Fruit fly (Drosophila melanogaster) whole organism, embryonic: ENCODE data around the gene sdt.

Experiments used
- Aef1 ChIP-seq: fragments of 200-800 bp; sonication (Bioruptor generic); IDR thresholded peaks from 3 replicates; pipeline ENCODE4 v1.3.6; 2022; ENCODE audit warnings: missing biosample characterization, missing genetic modification characterization
- Bteb2 ChIP-seq: fragments of 200-800 bp; sonication (Bioruptor generic); optimal IDR thresholded peaks from 2 replicates; lab custom pipeline; 2016; ENCODE audit warnings: missing biosample characterization, missing genetic modification characterization
- CG10565 ChIP-seq: fragments of 200-800 bp; sonication (Bioruptor generic); optimal IDR thresholded peaks from 3 replicates; lab custom pipeline; 2016; ENCODE audit warnings: missing biosample characterization, mild to moderate bottlenecking, missing genetic modification characterization
- CG11247 ChIP-seq: fragments of 200-800 bp; sonication (Bioruptor generic); IDR thresholded peaks from 2 replicates; pipeline ENCODE4 v1.3.6; 2022; ENCODE audit warnings: missing biosample characterization, missing genetic modification characterization
- CG11456 ChIP-seq: fragments of 200-800 bp; sonication (Bioruptor generic); IDR thresholded peaks from 3 replicates; pipeline ENCODE4 v1.3.6; 2022; ENCODE audit warnings: missing biosample characterization, missing genetic modification characterization
- CG12219 ChIP-seq: fragments of 200-800 bp; sonication (Bioruptor generic); optimal IDR thresholded peaks from 3 replicates; lab custom pipeline; 2018; ENCODE audit warnings: missing biosample characterization, mild to moderate bottlenecking, missing genetic modification characterization
- CG13424 ChIP-seq: fragments of 200-800 bp; sonication (Bioruptor generic); optimal IDR thresholded peaks from 2 replicates; lab custom pipeline; 2019; ENCODE audit warnings: missing biosample characterization, mild to moderate bottlenecking, missing genetic modification characterization, moderate library complexity
- CG13894 ChIP-seq: fragments of 200-800 bp; sonication (Bioruptor generic); optimal IDR thresholded peaks from 3 replicates; lab custom pipeline; 2018; ENCODE audit warnings: missing biosample characterization, mild to moderate bottlenecking, missing genetic modification characterization, moderate library complexity
- CG17612 ChIP-seq: fragments of 200-800 bp; sonication (Bioruptor generic); IDR thresholded peaks from 2 replicates; pipeline ENCODE4 v1.3.6; 2022; ENCODE audit warnings: missing biosample characterization, missing genetic modification characterization
- CG18262 ChIP-seq: fragments of 200-800 bp; optimal IDR thresholded peaks from 3 replicates; lab custom pipeline; 2019; ENCODE audit warnings: missing biosample characterization, mild to moderate bottlenecking, missing genetic modification characterization, moderate library complexity
- CG18619 ChIP-seq: fragments of 200-800 bp; sonication (Bioruptor generic); optimal IDR thresholded peaks from 3 replicates; lab custom pipeline; 2017; ENCODE audit warnings: missing biosample characterization, mild to moderate bottlenecking, missing genetic modification characterization
- CG3163 ChIP-seq: fragments of 200-800 bp; sonication (Bioruptor generic); optimal IDR thresholded peaks from 3 replicates; lab custom pipeline; 2016; ENCODE audit warnings: missing biosample characterization, missing genetic modification characterization
- CG42726 ChIP-seq: fragments of 200-800 bp; sonication (Bioruptor generic); IDR thresholded peaks from 2 replicates; pipeline ENCODE4 v1.3.6; 2022; ENCODE audit warnings: missing biosample characterization, missing genetic modification characterization; ENCODE audit not compliant: partially characterized antibody
- CG6272 ChIP-seq: fragments of 200-800 bp; sonication (Bioruptor generic); IDR thresholded peaks from 2 replicates; pipeline ENCODE4 v1.3.6; 2022; ENCODE audit warnings: missing biosample characterization, missing genetic modification characterization
- CG6689 ChIP-seq: fragments of 200-800 bp; sonication (Bioruptor generic); IDR thresholded peaks from 2 replicates; pipeline ENCODE4 v1.3.6; 2022; ENCODE audit warnings: missing biosample characterization, missing genetic modification characterization
- CG6765 ChIP-seq: fragments of 200-800 bp; sonication (Bioruptor generic); optimal IDR thresholded peaks from 3 replicates; lab custom pipeline; 2017; ENCODE audit warnings: missing biosample characterization, mild to moderate bottlenecking, missing genetic modification characterization
- CG8290 ChIP-seq, 3 experiments: fragments of 200-800 bp; sonication (Bioruptor generic); optimal IDR thresholded peaks; 2 replicates each; lab custom pipeline; 2016 to 2019; ENCODE audit warnings: missing biosample characterization in 3 of 3, missing genetic modification characterization in 3 of 3, mild to moderate bottlenecking in 2 of 3, moderate library complexity in 1 of 3
- CG9437 ChIP-seq: fragments of 200-800 bp; sonication (Bioruptor generic); optimal IDR thresholded peaks from 2 replicates; lab custom pipeline; 2018; ENCODE audit warnings: missing biosample characterization, mild to moderate bottlenecking, missing genetic modification characterization
- CG9876 ChIP-seq: fragments of 200-800 bp; sonication (Bioruptor generic); optimal IDR thresholded peaks from 2 replicates; lab custom pipeline; 2016; ENCODE audit warnings: missing biosample characterization, missing genetic modification characterization
- CrebB ChIP-seq: fragments of 200-800 bp; sonication (Bioruptor generic); optimal IDR thresholded peaks from 3 replicates; lab custom pipeline; 2018; ENCODE audit warnings: missing biosample characterization, mild to moderate bottlenecking, missing genetic modification characterization
- H15 ChIP-seq: fragments of 200-800 bp; sonication (Bioruptor generic); IDR thresholded peaks from 3 replicates; pipeline ENCODE4 v1.3.6; 2022; ENCODE audit warnings: missing biosample characterization, missing genetic modification characterization
- HmgD ChIP-seq: fragments of 200-800 bp; sonication (Bioruptor generic); optimal IDR thresholded peaks from 3 replicates; lab custom pipeline; 2016; ENCODE audit warnings: missing biosample characterization, missing genetic modification characterization
- Jarid2 ChIP-seq: fragments of 200-800 bp; sonication (Bioruptor generic); optimal IDR thresholded peaks from 3 replicates; lab custom pipeline; 2017; ENCODE audit warnings: mild to moderate bottlenecking, missing biosample characterization, missing genetic modification reagents, missing genetic modification characterization
- Mad ChIP-seq: fragments of 200-800 bp; sonication (Bioruptor generic); optimal IDR thresholded peaks from 2 replicates; lab custom pipeline; 2016; ENCODE audit warnings: missing biosample characterization, missing genetic modification characterization
- Optix ChIP-seq: fragments of 200-800 bp; sonication (Bioruptor generic); IDR thresholded peaks from 3 replicates; pipeline ENCODE4 v1.3.6; 2022; ENCODE audit warnings: missing biosample characterization, missing genetic modification characterization
- Scr ChIP-seq: fragments of 200-800 bp; sonication (Bioruptor generic); IDR thresholded peaks from 2 replicates; pipeline ENCODE4 v1.3.6; 2022; ENCODE audit warnings: missing biosample characterization, missing genetic modification characterization; ENCODE audit not compliant: partially characterized antibody
- Six4 ChIP-seq: fragments of 200-800 bp; sonication (Bioruptor generic); optimal IDR thresholded peaks from 2 replicates; lab custom pipeline; 2016; ENCODE audit warnings: missing biosample characterization, missing genetic modification characterization
- Usf ChIP-seq: fragments of 200-800 bp; sonication (Bioruptor generic); optimal IDR thresholded peaks from 2 replicates; lab custom pipeline; 2017; ENCODE audit warnings: missing genotype, missing biosample characterization, missing genetic modification characterization
- YL-1 ChIP-seq: fragments of 200-800 bp; sonication (Bioruptor generic); optimal IDR thresholded peaks from 3 replicates; lab custom pipeline; 2017; ENCODE audit warnings: missing biosample characterization, mild to moderate bottlenecking, missing genetic modification characterization
- chif ChIP-seq, 2 experiments: fragments of 200-800 bp; sonication (Bioruptor generic); optimal IDR thresholded peaks; 3 replicates each; lab custom pipeline; 2016; ENCODE audit warnings: missing biosample characterization in 2 of 2, missing genetic modification characterization in 2 of 2
- corto ChIP-seq: fragments of 200-800 bp; sonication (Bioruptor generic); optimal IDR thresholded peaks from 2 replicates; lab custom pipeline; 2016; ENCODE audit warnings: missing biosample characterization, mild to moderate bottlenecking, missing genetic modification characterization, moderate library complexity
- ewg ChIP-seq: fragments of 200-800 bp; sonication (Bioruptor generic); optimal IDR thresholded peaks from 3 replicates; lab custom pipeline; 2017; ENCODE audit warnings: mild to moderate bottlenecking, missing biosample characterization, missing genetic modification reagents, missing genetic modification characterization
- exex ChIP-seq: fragments of 200-800 bp; sonication (Bioruptor generic); optimal IDR thresholded peaks from 4 replicates; lab custom pipeline; 2018; ENCODE audit warnings: missing biosample characterization, mild to moderate bottlenecking, missing genetic modification characterization, moderate library complexity
- fu2 ChIP-seq: fragments of 200-800 bp; sonication (Bioruptor generic); optimal IDR thresholded peaks from 2 replicates; lab custom pipeline; 2016; ENCODE audit warnings: missing biosample characterization, missing genetic modification characterization
- hth ChIP-seq: fragments of >200 bp; optimal IDR thresholded peaks from 2 replicates; lab custom pipeline; 2017; ENCODE audit warnings: inconsistent platforms
- inv ChIP-seq: fragments of 200-800 bp; sonication (Bioruptor generic); IDR thresholded peaks from 2 replicates; pipeline ENCODE4 v1.3.6; 2022; ENCODE audit warnings: missing biosample characterization, missing genetic modification characterization; ENCODE audit not compliant: partially characterized antibody
- lmd ChIP-seq: fragments of 200-800 bp; sonication (Bioruptor generic); IDR thresholded peaks from 2 replicates; pipeline ENCODE4 v1.3.6; 2022; ENCODE audit warnings: missing biosample characterization, missing genetic modification characterization
- mirr ChIP-seq: fragments of 200-800 bp; sonication (Bioruptor generic); optimal IDR thresholded peaks from 3 replicates; lab custom pipeline; 2018; ENCODE audit warnings: missing biosample characterization, mild to moderate bottlenecking, missing genetic modification characterization
- mld ChIP-seq: fragments of 200-800 bp; sonication (Bioruptor generic); IDR thresholded peaks from 3 replicates; pipeline ENCODE4 v1.3.6; 2022; ENCODE audit warnings: missing biosample characterization, missing genetic modification characterization; ENCODE audit not compliant: partially characterized antibody
- nom ChIP-seq: fragments of 200-800 bp; sonication (Bioruptor generic); optimal IDR thresholded peaks from 2 replicates; lab custom pipeline; 2017; ENCODE audit warnings: missing biosample characterization, missing genetic modification characterization, mild to moderate bottlenecking, moderate library complexity, missing genetic modification reagents
- pros ChIP-seq: fragments of 200-800 bp; sonication (Bioruptor generic); optimal IDR thresholded peaks from 3 replicates; lab custom pipeline; 2019; ENCODE audit warnings: missing biosample characterization, mild to moderate bottlenecking, missing genetic modification characterization, moderate library complexity
- psq ChIP-seq: fragments of 200-800 bp; sonication (Bioruptor generic); optimal IDR thresholded peaks from 2 replicates; lab custom pipeline; 2017; ENCODE audit warnings: missing biosample characterization, missing genetic modification characterization
- pzg ChIP-seq: fragments of 200-800 bp; sonication (Bioruptor generic); optimal IDR thresholded peaks from 3 replicates; lab custom pipeline; 2018; ENCODE audit warnings: missing biosample characterization, mild to moderate bottlenecking, missing genetic modification characterization, moderate library complexity
- sob ChIP-seq: fragments of 200-800 bp; sonication (Bioruptor generic); IDR thresholded peaks from 2 replicates; pipeline ENCODE4 v1.3.6; 2022; ENCODE audit warnings: missing biosample characterization, missing genetic modification characterization
- tap ChIP-seq: fragments of 200-800 bp; optimal IDR thresholded peaks from 3 replicates; lab custom pipeline; 2019; ENCODE audit warnings: missing biosample characterization, mild to moderate bottlenecking, missing genetic modification characterization, moderate library complexity
- tio ChIP-seq: fragments of 200-800 bp; sonication (Bioruptor generic); optimal IDR thresholded peaks from 2 replicates; lab custom pipeline; 2017; ENCODE audit warnings: missing biosample characterization, missing genetic modification characterization, inconsistent platforms
- tna ChIP-seq: fragments of 200-800 bp; sonication (Bioruptor generic); IDR thresholded peaks from 2 replicates; pipeline ENCODE4 v1.3.6; 2022; ENCODE audit warnings: missing biosample characterization, missing genetic modification characterization; ENCODE audit not compliant: partially characterized antibody
- twi ChIP-seq: fragments of 200-800 bp; optimal IDR thresholded peaks from 2 replicates; lab custom pipeline; 2019; ENCODE audit warnings: missing biosample characterization, mild to moderate bottlenecking, missing genetic modification characterization, moderate library complexity
- vvl ChIP-seq: fragments of 200-800 bp; sonication (Bioruptor generic); IDR thresholded peaks from 2 replicates; pipeline ENCODE4 v1.3.6; 2022; ENCODE audit warnings: missing biosample characterization, missing genetic modification characterization
- wor ChIP-seq: fragments of 200-800 bp; sonication (Bioruptor generic); IDR thresholded peaks from 2 replicates; pipeline ENCODE4 v1.3.6; 2022; ENCODE audit warnings: missing biosample characterization, missing genetic modification characterization
- yki ChIP-seq: fragments of >200 bp; optimal IDR thresholded peaks from 3 replicates; lab custom pipeline; 2018

Gene sdt

dm6 chrX:8211094-8211730 lies 32.9 kb downstream of the sdt start (continued):
- no peak for TF ChIP-seq mirr
- peak; percentile 40; the same call in 1 of the 2 replicates for TF ChIP-seq CG6689 (GFP tag; lab: Robert Waterston, UW)
- no peak for TF ChIP-seq wor (GFP tag; lab: Robert Waterston, UW)
- no peak for TF ChIP-seq CG17612 (GFP tag; lab: Robert Waterston, UW)
- no peak for TF ChIP-seq HmgD (GFP tag; lab: Kevin White, UChicago)
- no peak for TF ChIP-seq pzg
- TF ChIP-seq CrebB (tag; lab: Kevin White, UChicago) = no peak
- no peak for TF ChIP-seq YL-1 (GFP tag; lab: Kevin White, UChicago)
- no peak for TF ChIP-seq Usf (GFP tag; lab: Kevin White, UChicago)
- TF ChIP-seq sob (GFP tag; lab: Robert Waterston, UW) = no peak
- no peak for TF ChIP-seq mld (GFP tag; lab: Robert Waterston, UW)
- TF ChIP-seq CG8290 (GFP tag; optimal IDR thresholded peaks at IDR 0.05; lab: Kevin White, UChicago) = no peak
- no peak for TF ChIP-seq CG8290 (tag; optimal IDR thresholded peaks at IDR 0.05; lab: Kevin White, UChicago)
- no peak for TF ChIP-seq tna (GFP tag; lab: Robert Waterston, UW)
- no peak for TF ChIP-seq Six4 (GFP tag; lab: Kevin White, UChicago)
- no peak for TF ChIP-seq fu2 (GFP tag; lab: Kevin White, UChicago)
- TF ChIP-seq CG9876 (GFP tag; lab: Kevin White, UChicago) = no peak
- TF ChIP-seq inv (GFP tag; lab: Robert Waterston, UW) = no peak
- no peak for TF ChIP-seq CG11456 (GFP tag; lab: Robert Waterston, UW)
- TF ChIP-seq CG11247 (GFP tag; lab: Robert Waterston, UW) = no peak
- no peak for TF ChIP-seq lmd (GFP tag; lab: Robert Waterston, UW)
- no peak for TF ChIP-seq CG3163 (GFP tag; lab: Kevin White, UChicago)
- TF ChIP-seq CG10565 (GFP tag; lab: Kevin White, UChicago) = no peak
- TF ChIP-seq Mad (GFP tag; lab: Kevin White, UChicago) = no peak
- TF ChIP-seq CG9437 (GFP tag; lab: Kevin White, UChicago) = no peak
- TF ChIP-seq yki (lab: Kevin White, UChicago) = no peak
- TF ChIP-seq chif (GFP tag; optimal IDR thresholded peaks at IDR 0.05; lab: Kevin White, UChicago) = peak in 1 of 2 experiments; percentile 16
- TF ChIP-seq tio (GFP tag; lab: Kevin White, UChicago) = no peak
- no peak for TF ChIP-seq vvl (GFP tag; lab: Robert Waterston, UW)
- TF ChIP-seq CG6765 (GFP tag; lab: Kevin White, UChicago) = no peak
- peak; percentile 8 for TF ChIP-seq CG13424 (tag; lab: Kevin White, UChicago)
- 0 out of 3 replicates have a peak, but pooled peaks have one; percentile 24 for TF ChIP-seq H15
- TF ChIP-seq CG42726 (GFP tag; lab: Robert Waterston, UW) = no peak
- TF ChIP-seq exex (tag; lab: Kevin White, UChicago) = no peak
- TF ChIP-seq CG13894 = no peak
- no peak for TF ChIP-seq hth (lab: Kevin White, UChicago)
- TF ChIP-seq pros (GFP tag; lab: Kevin White, UChicago) = no peak
- no peak for TF ChIP-seq Bteb2 (GFP tag; lab: Kevin White, UChicago)
- no peak for TF ChIP-seq Scr (GFP tag; lab: Robert Waterston, UW)
- TF ChIP-seq corto (GFP tag; lab: Kevin White, UChicago) = no peak
- no peak for TF ChIP-seq CG12219 (GFP tag; lab: Kevin White, UChicago)
- TF ChIP-seq Jarid2 (GFP tag; lab: Kevin White, UChicago) = no peak
- TF ChIP-seq twi (tag; lab: Kevin White, UChicago) = peak; percentile 25
- TF ChIP-seq ewg (GFP tag; lab: Kevin White, UChicago) = no peak
- no peak for TF ChIP-seq tap (tag; lab: Kevin White, UChicago)
- peak; percentile 68 for TF ChIP-seq nom (GFP tag; lab: Kevin White, UChicago)
- no peak for TF ChIP-seq psq (GFP tag; lab: Kevin White, UChicago)
- no peak for TF ChIP-seq CG18619 (GFP tag; lab: Kevin White, UChicago)
- TF ChIP-seq CG6272 (GFP tag; lab: Robert Waterston, UW) = no peak
- TF ChIP-seq Aef1 = no peak
- no peak for TF ChIP-seq Optix (GFP tag; lab: Robert Waterston, UW)
- peak; percentile 20 for TF ChIP-seq CG18262 (tag; lab: Kevin White, UChicago)
